Worm (Caenorhabditis elegans) whole organism, L4/young adult: ENCODE results near the gene glt-3.

ENCODE experiments used
- W03F9.2 ChIP-seq: fragments of 150-350 bp; optimal IDR thresholded peaks from 2 replicates; lab custom pipeline; 2014; ENCODE audit warnings: missing biosample characterization, missing genetic modification characterization
- dao-5 ChIP-seq: sonication (generic microtip); optimal IDR thresholded peaks from 2 replicates; lab custom pipeline; 2016; ENCODE audit warnings: missing genotype, missing genetic modification characterization, moderate library complexity, missing compliant biosample characterization
- him-1 ChIP-seq: sonication (generic microtip); optimal IDR thresholded peaks from 2 replicates; lab custom pipeline; 2016; ENCODE audit warnings: missing genotype, missing genetic modification reagents, missing genetic modification characterization, missing compliant biosample characterization

DNA sequence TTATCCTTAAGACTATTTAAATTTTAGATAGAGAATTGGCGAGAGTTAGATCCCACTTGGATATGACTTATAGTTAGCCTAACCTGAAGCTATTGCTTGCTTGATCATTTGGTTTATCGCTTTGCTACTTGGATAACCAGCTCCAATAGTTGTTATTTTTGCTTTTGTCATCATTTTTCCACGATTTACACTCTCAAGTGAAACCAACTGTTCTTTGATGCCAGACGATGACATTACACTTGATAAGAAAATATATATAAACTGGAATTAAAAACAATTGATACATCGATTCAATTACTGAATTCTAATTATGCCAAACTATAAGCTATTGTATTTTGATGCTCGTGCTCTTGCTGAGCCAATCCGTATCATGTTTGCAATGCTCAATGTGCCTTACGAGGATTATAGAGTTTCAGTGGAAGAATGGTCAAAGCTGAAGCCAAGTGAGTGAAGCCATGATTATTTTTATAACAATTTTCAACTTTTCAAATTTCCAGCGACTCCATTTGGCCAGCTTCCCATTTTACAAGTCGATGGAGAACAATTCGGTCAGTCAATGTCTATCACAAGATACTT is 12.0 kb downstream of the glt-3 start, which contains the start of the genes gst-2, gst-4 and dhs-12:
- TF ChIP-seq him-1 (tag; lab: Kevin White, UChicago) (no peak), dao-5 (tag; lab: Kevin White, UChicago) (no peak), W03F9.2 (tag; lab: Kevin White, UChicago) (no peak)
